Fruit fly (Drosophila melanogaster) whole organism, embryonic: ENCODE results near the gene CG31125.

Experiments
- Antp ChIP-seq: fragments of 200-800 bp; sonication (Bioruptor generic); optimal IDR thresholded peaks from 3 replicates; lab custom pipeline; 2016; ENCODE audit warnings: missing biosample characterization, missing genetic modification characterization
- CG11085 ChIP-seq: fragments of 200-800 bp; sonication (Bioruptor generic); IDR thresholded peaks from 2 replicates; pipeline ENCODE4 v1.3.6; 2022; ENCODE audit warnings: missing biosample characterization, missing genetic modification characterization
- CG12299 ChIP-seq: fragments of 200-800 bp; sonication (Bioruptor generic); optimal IDR thresholded peaks from 2 replicates; lab custom pipeline; 2018; ENCODE audit warnings: missing biosample characterization, mild to moderate bottlenecking, missing genetic modification characterization
- CG12942 ChIP-seq: fragments of 200-800 bp; sonication (Bioruptor generic); optimal IDR thresholded peaks from 3 replicates; lab custom pipeline; 2016; ENCODE audit warnings: missing biosample characterization, missing genetic modification characterization
- CG14050 ChIP-seq: fragments of 200-800 bp; sonication (Bioruptor generic); IDR thresholded peaks from 3 replicates; pipeline ENCODE4 v1.3.6; 2022; ENCODE audit warnings: missing biosample characterization, missing genetic modification characterization
- CG14441 ChIP-seq: fragments of 200-800 bp; sonication (Bioruptor generic); IDR thresholded peaks from 2 replicates; pipeline ENCODE4 v1.3.6; 2022; ENCODE audit warnings: missing biosample characterization, missing genetic modification characterization
- CG14710 ChIP-seq: fragments of 200-800 bp; sonication (Bioruptor generic); optimal IDR thresholded peaks from 3 replicates; lab custom pipeline; 2019; ENCODE audit warnings: missing biosample characterization, mild to moderate bottlenecking, missing genetic modification characterization, moderate library complexity
- CG17186 ChIP-seq: fragments of 200-800 bp; sonication (Bioruptor generic); optimal IDR thresholded peaks from 3 replicates; lab custom pipeline; 2017; ENCODE audit warnings: missing biosample characterization, missing genetic modification reagents, missing genetic modification characterization
- CG18011 ChIP-seq: fragments of 200-800 bp; sonication (Bioruptor generic); optimal IDR thresholded peaks from 2 replicates; lab custom pipeline; 2017; ENCODE audit warnings: missing biosample characterization, missing genetic modification characterization, mild to moderate bottlenecking, moderate library complexity, missing genotype
- CG2129 ChIP-seq: fragments of 200-800 bp; sonication (Bioruptor generic); IDR thresholded peaks from 2 replicates; pipeline ENCODE4 v1.3.6; 2022; ENCODE audit warnings: missing biosample characterization, missing genetic modification characterization; ENCODE audit not compliant: partially characterized antibody
- CG31441 ChIP-seq: fragments of 200-800 bp; sonication (Bioruptor generic); IDR thresholded peaks from 2 replicates; pipeline ENCODE4 v1.3.6; 2022; ENCODE audit warnings: missing biosample characterization, missing genetic modification characterization
- CG32767 ChIP-seq: fragments of 200-800 bp; sonication (Bioruptor generic); IDR thresholded peaks from 2 replicates; pipeline ENCODE4 v1.3.6; 2022; ENCODE audit warnings: missing biosample characterization, missing genetic modification characterization
- CG3407 ChIP-seq: fragments of 200-800 bp; sonication (Bioruptor generic); optimal IDR thresholded peaks from 2 replicates; lab custom pipeline; 2018; ENCODE audit warnings: missing biosample characterization, mild to moderate bottlenecking, missing genetic modification characterization
- CG3726 ChIP-seq: fragments of 200-800 bp; sonication (Bioruptor generic); IDR thresholded peaks from 3 replicates; pipeline ENCODE4, ENCODE4 v1.3.6; 2022; ENCODE audit warnings: missing biosample characterization, missing genetic modification characterization
- CG3847 ChIP-seq: fragments of 200-800 bp; sonication (Bioruptor generic); IDR thresholded peaks from 2 replicates; pipeline ENCODE4 v1.3.6; 2022; ENCODE audit warnings: missing biosample characterization, missing genetic modification characterization
- CG4424 ChIP-seq: fragments of 200-800 bp; sonication (Bioruptor generic); optimal IDR thresholded peaks from 3 replicates; lab custom pipeline; 2016; ENCODE audit warnings: missing biosample characterization, missing genetic modification characterization
- CG6765 ChIP-seq: fragments of 200-800 bp; sonication (Bioruptor generic); optimal IDR thresholded peaks from 3 replicates; lab custom pipeline; 2017; ENCODE audit warnings: missing biosample characterization, mild to moderate bottlenecking, missing genetic modification characterization
- CG6813 ChIP-seq: fragments of 200-800 bp; sonication (Bioruptor generic); optimal IDR thresholded peaks from 2 replicates; lab custom pipeline; 2017; ENCODE audit warnings: missing biosample characterization, missing genetic modification characterization, mild to moderate bottlenecking, moderate library complexity, missing genetic modification reagents
- CG8388 ChIP-seq: fragments of 200-800 bp; sonication (Bioruptor generic); optimal IDR thresholded peaks from 2 replicates; lab custom pipeline; 2019; ENCODE audit warnings: missing biosample characterization, mild to moderate bottlenecking, missing genetic modification characterization, moderate library complexity
- CkIIα-i1 ChIP-seq: fragments of 200-800 bp; sonication (Bioruptor generic); IDR thresholded peaks from 2 replicates; pipeline ENCODE4 v1.3.6; 2022; ENCODE audit warnings: missing biosample characterization, missing genetic modification characterization
- Doc3 ChIP-seq: fragments of 200-800 bp; sonication (Bioruptor generic); IDR thresholded peaks from 3 replicates; pipeline ENCODE4 v1.3.6; 2022; ENCODE audit warnings: missing biosample characterization, missing genetic modification characterization; ENCODE audit not compliant: partially characterized antibody
- Elba2 ChIP-seq: fragments of 200-800 bp; sonication (Bioruptor generic); optimal IDR thresholded peaks from 3 replicates; lab custom pipeline; 2016; ENCODE audit warnings: missing biosample characterization, missing genetic modification characterization
- HLH4C ChIP-seq: fragments of 200-800 bp; sonication (Bioruptor generic); IDR thresholded peaks from 3 replicates; pipeline ENCODE4 v1.3.6; 2022; ENCODE audit warnings: missing biosample characterization, missing genetic modification characterization; ENCODE audit not compliant: partially characterized antibody
- Hmr ChIP-seq: fragments of 200-800 bp; sonication (Bioruptor generic); optimal IDR thresholded peaks from 3 replicates; lab custom pipeline; 2017; ENCODE audit warnings: mild to moderate bottlenecking, missing biosample characterization, missing genetic modification reagents, missing genetic modification characterization
- Jarid2 ChIP-seq: fragments of 200-800 bp; sonication (Bioruptor generic); optimal IDR thresholded peaks from 3 replicates; lab custom pipeline; 2017; ENCODE audit warnings: mild to moderate bottlenecking, missing biosample characterization, missing genetic modification reagents, missing genetic modification characterization
- Mes4 ChIP-seq: fragments of 200-800 bp; sonication (Bioruptor generic); optimal IDR thresholded peaks from 2 replicates; lab custom pipeline; 2016; ENCODE audit warnings: missing biosample characterization, missing genetic modification characterization
- Mrtf ChIP-seq: fragments of 200-800 bp; sonication (Bioruptor generic); IDR thresholded peaks from 3 replicates; pipeline ENCODE4 v1.3.6; 2022; ENCODE audit warnings: missing biosample characterization, missing genetic modification characterization
- NFAT ChIP-seq: fragments of 200-800 bp; sonication (Bioruptor generic); IDR thresholded peaks from 2 replicates; pipeline ENCODE4 v1.3.6; 2022; ENCODE audit warnings: missing biosample characterization, missing genetic modification characterization
- Poxn ChIP-seq: fragments of 200-800 bp; sonication (Bioruptor generic); IDR thresholded peaks from 2 replicates; pipeline ENCODE4 v1.3.6; 2022; ENCODE audit warnings: missing biosample characterization, missing genetic modification characterization
- Side ChIP-seq: fragments of 200-800 bp; sonication (Bioruptor generic); optimal IDR thresholded peaks from 2 replicates; lab custom pipeline; 2016; ENCODE audit warnings: missing biosample characterization, missing genetic modification characterization
- Sox102F ChIP-seq: fragments of 200-800 bp; sonication (Bioruptor generic); optimal IDR thresholded peaks from 2 replicates; lab custom pipeline; 2018; ENCODE audit warnings: missing biosample characterization, mild to moderate bottlenecking, missing genetic modification characterization, moderate library complexity
- Sry-β ChIP-seq: fragments of 200-800 bp; sonication (Bioruptor generic); optimal IDR thresholded peaks from 2 replicates; lab custom pipeline; 2018; ENCODE audit warnings: missing biosample characterization, mild to moderate bottlenecking, missing genetic modification characterization, moderate library complexity
- Sry-δ ChIP-seq: fragments of 200-800 bp; sonication (Bioruptor generic); optimal IDR thresholded peaks from 2 replicates; lab custom pipeline; 2016; ENCODE audit warnings: missing biosample characterization, missing genetic modification characterization
- aop ChIP-seq: fragments of 200-800 bp; sonication (Bioruptor generic); IDR thresholded peaks from 2 replicates; pipeline ENCODE4 v1.3.6; 2022; ENCODE audit warnings: missing biosample characterization, missing genetic modification characterization
- br ChIP-seq: fragments of >200 bp; optimal IDR thresholded peaks from 2 replicates; lab custom pipeline; 2017
- cas ChIP-seq: fragments of 200-800 bp; sonication (Bioruptor generic); IDR thresholded peaks from 2 replicates; pipeline ENCODE4 v1.3.6; 2022; ENCODE audit warnings: missing biosample characterization, missing genetic modification characterization
- corto ChIP-seq: fragments of 200-800 bp; sonication (Bioruptor generic); optimal IDR thresholded peaks from 2 replicates; lab custom pipeline; 2016; ENCODE audit warnings: missing biosample characterization, mild to moderate bottlenecking, missing genetic modification characterization, moderate library complexity
- da ChIP-seq: fragments of 200-800 bp; sonication (Bioruptor generic); optimal IDR thresholded peaks from 2 replicates; lab custom pipeline; 2016; ENCODE audit warnings: missing biosample characterization, missing genetic modification characterization
- fd3F ChIP-seq: fragments of 200-800 bp; sonication (Bioruptor generic); optimal IDR thresholded peaks from 2 replicates; lab custom pipeline; 2018; ENCODE audit warnings: missing biosample characterization, mild to moderate bottlenecking, missing genetic modification characterization, moderate library complexity
- fru ChIP-seq: fragments of >200 bp; optimal IDR thresholded peaks from 2 replicates; lab custom pipeline; 2017
- grn ChIP-seq: fragments of 200-800 bp; sonication (Bioruptor generic); optimal IDR thresholded peaks from 3 replicates; lab custom pipeline; 2017; ENCODE audit warnings: missing biosample characterization, missing genetic modification characterization
- gsb ChIP-seq: fragments of 200-800 bp; sonication (Bioruptor generic); IDR thresholded peaks from 2 replicates; pipeline ENCODE4 v1.3.6; 2022; ENCODE audit warnings: missing biosample characterization, missing genetic modification characterization
- gt ChIP-seq: fragments of 200-800 bp; sonication (Bioruptor generic); IDR thresholded peaks from 2 replicates; pipeline ENCODE4 v1.3.6; 2022; ENCODE audit warnings: missing biosample characterization, missing genetic modification characterization
- lbe ChIP-seq: fragments of 200-800 bp; sonication (Bioruptor generic); optimal IDR thresholded peaks from 2 replicates; lab custom pipeline; 2016; ENCODE audit warnings: missing biosample characterization, mild to moderate bottlenecking, missing genetic modification characterization
- mam ChIP-seq: fragments of 200-800 bp; sonication (Bioruptor generic); optimal IDR thresholded peaks from 3 replicates; lab custom pipeline; 2016; ENCODE audit warnings: missing biosample characterization, missing genetic modification characterization
- pan ChIP-seq, 4 experiments: fragments of >200 bp in 3 of 4; fragments of 200-800 bp in 1 of 4; sonication (Bioruptor generic) in 1 of 4; optimal IDR thresholded peaks in 3 of 4; IDR thresholded peaks in 1 of 4; 2 replicates each; pipeline versions ENCODE4 v1.3.6 to Lab custom; 2017 to 2022; ENCODE audit warnings: missing biosample characterization in 2 of 4, missing genetic modification characterization in 2 of 4, mixed read lengths in 1 of 4
- seq ChIP-seq: fragments of 200-800 bp; sonication (Bioruptor generic); IDR thresholded peaks from 2 replicates; pipeline ENCODE4 v1.3.6; 2022; ENCODE audit warnings: missing biosample characterization, missing genetic modification characterization
- sisA ChIP-seq: fragments of 200-800 bp; sonication (Bioruptor generic); IDR thresholded peaks from 2 replicates; pipeline ENCODE4 v1.3.6; 2022; ENCODE audit warnings: missing biosample characterization, missing genetic modification characterization
- stwl ChIP-seq: fragments of 200-800 bp; sonication (Bioruptor generic); optimal IDR thresholded peaks from 3 replicates; lab custom pipeline; 2018; ENCODE audit warnings: missing biosample characterization, mild to moderate bottlenecking, missing genetic modification characterization, moderate library complexity
- tin ChIP-seq: fragments of 200-800 bp; sonication (Bioruptor generic); optimal IDR thresholded peaks from 3 replicates; lab custom pipeline; 2016; ENCODE audit warnings: missing biosample characterization, missing genetic modification characterization
- unpg ChIP-seq: fragments of 200-800 bp; sonication (Bioruptor generic); optimal IDR thresholded peaks from 3 replicates; lab custom pipeline; 2018; ENCODE audit warnings: missing biosample characterization, mild to moderate bottlenecking, missing genetic modification characterization, moderate library complexity
- usp ChIP-seq: fragments of >200 bp; optimal IDR thresholded peaks from 2 replicates; lab custom pipeline; 2017; ENCODE audit warnings: missing biosample characterization, missing genetic modification characterization

CG31125 gene

dm6 chr3R:24626003-24626486 is 28.6 kb downstream of the CG31125 start (continued):
- TF ChIP-seq CG12299 (tag; lab: Kevin White, UChicago) (no peak), sisA (GFP tag; lab: Robert Waterston, UW) (no peak), pan (optimal IDR thresholded peaks at IDR 0.05; lab: Kevin White, UChicago) (no peak), pan (GFP tag; optimal IDR thresholded peaks at IDR 0.05 in 1 of 2, IDR thresholded peaks at IDR 0.05 in 1 of 2) (peak in 1 of 2 experiments; percentile 67), NFAT (GFP tag; lab: Robert Waterston, UW) (no peak), HLH4C (no peak), Sry-β (GFP tag; lab: Kevin White, UChicago) (no peak), br (lab: Kevin White, UChicago) (no peak), CG14441 (peak; percentile 59), grn (GFP tag; lab: Kevin White, UChicago) (no peak), Sry-δ (GFP tag; lab: Kevin White, UChicago) (no peak), unpg (GFP tag; lab: Kevin White, UChicago) (peak; percentile 37), Hmr (GFP tag; lab: Kevin White, UChicago) (no peak), CG2129 (no peak), da (no peak), Side (GFP tag; lab: Kevin White, UChicago) (no peak), CG18011 (GFP tag; lab: Kevin White, UChicago) (no peak), CG14050 (GFP tag; lab: Robert Waterston, UW) (no peak), Antp (GFP tag; lab: Kevin White, UChicago) (no peak), corto (GFP tag; lab: Kevin White, UChicago) (no peak), mam (GFP tag; lab: Kevin White, UChicago) (peak; percentile 23), cas (GFP tag; lab: Robert Waterston, UW) (no peak), seq (GFP tag; lab: Robert Waterston, UW) (peak; percentile 52; the same call in 1 of the 2 replicates), CG32767 (GFP tag; lab: Robert Waterston, UW) (no peak), CG6765 (peak; percentile 32), CG14710 (no peak), CG3726 (GFP tag; lab: Robert Waterston, UW) (no peak), CG17186 (GFP tag; lab: Kevin White, UChicago) (no peak), Mrtf (no peak; the same call in 2 of the 3 replicates), fru (lab: Kevin White, UChicago) (no peak), usp (GFP tag; lab: Kevin White, UChicago) (no peak), CG31441 (GFP tag; lab: Robert Waterston, UW) (no peak), gt (GFP tag; lab: Robert Waterston, UW) (no peak), CG12942 (GFP tag; lab: Kevin White, UChicago) (no peak), Sox102F (GFP tag; lab: Kevin White, UChicago) (no peak), Poxn (no peak), CG3407 (GFP tag; lab: Kevin White, UChicago) (no peak), gsb (GFP tag; lab: Robert Waterston, UW) (0 out of 2 replicates have a peak, but pooled peaks have one; percentile 49), lbe (GFP tag; lab: Kevin White, UChicago) (no peak), CG6813 (GFP tag; lab: Kevin White, UChicago) (no peak), CkIIα-i1 (GFP tag; lab: Robert Waterston, UW) (no peak), tin (GFP tag; lab: Kevin White, UChicago) (peak; percentile 15), CG3847 (peak; percentile 26; the same call in 1 of the 2 replicates), Mes4 (GFP tag; lab: Kevin White, UChicago) (no peak), Doc3 (GFP tag; lab: Robert Waterston, UW) (no peak), stwl (tag; lab: Kevin White, UChicago) (no peak), fd3F (GFP tag; lab: Kevin White, UChicago) (peak; percentile 37), Jarid2 (GFP tag; lab: Kevin White, UChicago) (no peak), aop (GFP tag; lab: Robert Waterston, UW) (no peak), CG11085 (GFP tag; lab: Robert Waterston, UW) (no peak), CG4424 (GFP tag; lab: Kevin White, UChicago) (peak; percentile 37), CG8388 (peak; percentile 40), Elba2 (GFP tag; lab: Kevin White, UChicago) (no peak)
